Worm (Caenorhabditis elegans): Measurements from ENCODE around the gene Y39H10A.1.

ce11 chrV:3776086-3776589 lies 9.1 kb downstream of the Y39H10A.1 start, which contains the start of gene cysl-3:
- TF ChIP-seq ZK546.5 (tag; optimal IDR thresholded peaks at IDR 0.05): no peak
- no peak for TF ChIP-seq lin-13 (GFP tag; optimal IDR thresholded peaks at IDR 0.05)
- no peak for TF ChIP-seq nhr-11 (tag; optimal IDR thresholded peaks at IDR 0.05)
- TF ChIP-seq nhr-21 (tag; optimal IDR thresholded peaks at IDR 0.05): no peak
- TF ChIP-seq egl-27 (tag; optimal IDR thresholded peaks at IDR 0.05): no peak
- no peak for TF ChIP-seq ama-1 (optimal IDR thresholded peaks at IDR 0.05)
- TF ChIP-seq ztf-11 (tag; optimal IDR thresholded peaks at IDR 0.05): no peak
- no peak for TF ChIP-seq snpc-4 (tag; optimal IDR thresholded peaks at IDR 0.05)
- no peak for TF ChIP-seq nhr-237 (tag; optimal IDR thresholded peaks at IDR 0.05)
- no peak for TF ChIP-seq alr-1 (tag; optimal IDR thresholded peaks at IDR 0.05)
